Fruit fly (Drosophila melanogaster) ovary, adult (tissue): ENCODE data around the gene mip130.

Source experiments
- CG17801 ChIP-seq: fragments of 200-800 bp; optimal IDR thresholded peaks from 2 replicates; lab custom pipeline; 2019; ENCODE audit warnings: missing biosample characterization, mild to moderate bottlenecking, missing genetic modification characterization, moderate library complexity; ENCODE audit not compliant: partially characterized antibody

The mip130 gene

dm6 chrX:1907727-1908264, at the start of gene mip130:
TSS of gene mip130 (plus strand) at chrX:1908239.
- peak; percentile 39 for TF ChIP-seq CG17801 (GFP tag; lab: Kevin White, UChicago)

dm6 chrX:1858867-1859266, 49.2 kb upstream of the mip130 start, which contains the start of gene Lamtor5:
TSS of gene Lamtor5 (minus strand) at chrX:1858971.
- TF ChIP-seq CG17801 (GFP tag; lab: Kevin White, UChicago), result peak; percentile 62

dm6 chrX:1861620-1862184, 46.3 kb upstream of the mip130 start, which contains the start of gene deltaCOP:
TSS of gene deltaCOP (minus strand) at chrX:1861790.
- peak; percentile 82 for TF ChIP-seq CG17801 (GFP tag; lab: Kevin White, UChicago)

DNA sequence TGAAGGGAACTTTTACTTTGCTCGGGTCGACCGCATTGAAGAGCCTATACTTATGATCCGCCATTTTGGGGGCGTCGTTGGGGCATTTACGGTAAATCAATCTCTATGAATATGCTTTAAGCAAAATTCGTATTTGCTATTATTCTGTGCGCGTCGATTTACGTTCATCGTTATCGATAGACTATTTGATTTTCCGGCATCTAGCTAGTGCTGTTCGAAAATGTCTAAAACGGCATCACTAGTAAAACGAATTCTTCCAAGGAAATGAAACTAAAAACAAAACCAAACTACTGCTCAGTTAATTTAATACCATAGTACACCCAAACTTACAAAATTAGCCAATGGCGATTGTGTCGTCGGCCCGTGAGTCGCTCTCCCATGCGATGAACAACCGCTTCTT, 42.4 kb upstream of the mip130 start, which contains the start of the genes Gcna and MED18:
TSS of gene Gcna (minus strand) at position 163 of the 400 bp plus-strand sequence.
TSS of gene MED18 (plus strand) at position 237 of the 400 bp plus-strand sequence.
- no peak for TF ChIP-seq CG17801 (GFP tag; lab: Kevin White, UChicago)

DNA sequence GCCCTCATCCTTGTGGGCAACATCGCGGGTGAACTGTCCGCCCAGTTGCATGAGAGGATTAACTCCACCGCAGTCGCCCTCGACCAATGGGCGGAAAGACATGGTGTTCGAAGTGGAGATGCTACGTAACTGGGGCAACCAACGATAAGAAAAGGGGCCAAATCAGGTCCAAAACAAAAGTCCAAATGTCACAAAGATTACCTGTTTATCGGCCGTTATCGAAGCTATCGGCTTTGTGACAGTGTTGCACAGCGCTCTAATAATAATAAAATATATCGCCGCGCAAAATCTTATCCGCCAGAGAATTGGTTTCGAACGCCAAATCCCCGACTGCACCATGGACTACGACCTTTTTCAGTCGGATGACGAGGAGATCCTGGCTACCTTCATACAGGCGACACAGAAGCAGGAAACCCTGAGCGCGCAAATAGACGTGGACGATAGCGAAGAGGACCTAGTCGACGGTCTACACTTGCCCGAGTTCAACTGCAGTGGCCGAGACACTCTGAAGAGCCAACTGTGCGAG, 39.4 kb upstream of the mip130 start, which contains the start of the genes CG14803 and Pex5:
TSS of gene CG14803 (plus strand) at position 285 of the 526 bp plus-strand sequence.
TSS of gene Pex5 (minus strand) at position 476 of the 526 bp plus-strand sequence.
- TF ChIP-seq CG17801 (GFP tag; lab: Kevin White, UChicago), result peak; percentile 26

DNA sequence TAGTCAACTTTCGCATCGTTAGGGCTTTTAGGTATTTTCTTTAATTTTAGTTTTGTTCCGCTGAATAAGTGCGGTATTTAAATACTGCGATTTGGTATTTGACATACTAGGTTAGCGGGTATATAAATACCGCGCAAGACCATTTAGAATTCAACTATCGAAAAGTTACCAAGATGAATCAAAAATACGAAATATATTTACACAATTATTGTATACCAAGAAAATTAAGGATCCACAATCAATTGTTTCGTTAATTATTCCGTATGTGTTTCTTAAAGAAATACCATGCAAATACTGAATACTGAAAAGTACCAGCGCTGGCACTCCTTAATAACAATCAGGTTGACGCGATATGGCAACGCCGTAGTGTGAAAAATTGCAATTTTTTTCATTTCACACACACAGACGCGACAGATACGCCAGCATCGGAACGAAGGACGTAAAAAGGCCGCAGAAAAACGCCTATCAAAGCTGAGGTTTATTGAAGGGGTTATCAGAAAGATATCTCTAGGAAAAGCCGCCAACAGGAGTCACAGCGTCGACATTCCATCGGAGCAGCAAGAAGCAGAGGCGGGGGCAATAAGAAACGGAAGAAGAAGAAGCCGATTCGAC, 34.4 kb upstream of the mip130 start, which contains the start of the genes Pgam5 and Vps26:
TSS of gene Pgam5 (minus strand) at position 51 of the 612 bp plus-strand sequence.
TSS of gene Vps26 (plus strand) at position 339 of the 612 bp plus-strand sequence.
- TF ChIP-seq CG17801 (GFP tag; lab: Kevin White, UChicago), result no peak

dm6 chrX:1877107-1877736, 30.8 kb upstream of the mip130 start, which contains the start of the genes CG14817 and CG14805:
TSS of gene CG14817 (minus strand) at chrX:1877270.
TSS of gene CG14805 (plus strand) at chrX:1877317.
- peak; percentile 93 for TF ChIP-seq CG17801 (GFP tag; lab: Kevin White, UChicago)

dm6 chrX:1879606-1880110, 28.4 kb upstream of the mip130 start, which contains the start of gene CG14818:
TSS of gene CG14818 (minus strand) at chrX:1879774.
- peak; percentile 61 for TF ChIP-seq CG17801 (GFP tag; lab: Kevin White, UChicago)

dm6 chrX:1880139-1880556, 27.9 kb upstream of the mip130 start, which contains the start of gene Coa8:
TSS of gene Coa8 (plus strand) at chrX:1880282.
- peak; percentile 57 for TF ChIP-seq CG17801 (GFP tag; lab: Kevin White, UChicago)

- TF ChIP-seq CG17801 (GFP tag; lab: Kevin White, UChicago), result no peak
Observed at dm6 chrX:1880779-1881178, 27.3 kb upstream of the mip130 start.

DNA sequence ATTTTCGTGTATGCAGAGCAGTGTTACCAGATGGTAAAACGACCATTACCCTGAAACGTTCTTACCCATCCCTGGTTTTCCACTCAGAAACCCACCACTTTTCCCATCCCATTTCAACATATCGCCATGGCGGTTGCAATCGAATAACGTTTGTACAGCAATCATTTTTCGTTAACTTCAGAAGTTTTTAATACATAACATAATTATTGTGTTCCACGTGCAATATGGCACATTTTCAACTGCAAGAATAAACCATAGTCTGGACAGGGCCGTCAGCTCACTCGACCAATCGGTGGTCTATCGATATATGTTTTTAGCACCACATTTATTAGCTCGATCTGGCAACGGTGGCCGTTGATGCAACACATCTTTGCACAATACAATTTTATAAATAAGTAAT, 18.1 kb upstream of the mip130 start, which contains the start of the genes trr and mRpL16:
TSS of gene trr (minus strand) at position 25 of the 400 bp plus-strand sequence.
TSS of gene mRpL16 (plus strand) at position 331 of the 400 bp plus-strand sequence.
- peak; percentile 83 for TF ChIP-seq CG17801 (GFP tag; lab: Kevin White, UChicago)

DNA sequence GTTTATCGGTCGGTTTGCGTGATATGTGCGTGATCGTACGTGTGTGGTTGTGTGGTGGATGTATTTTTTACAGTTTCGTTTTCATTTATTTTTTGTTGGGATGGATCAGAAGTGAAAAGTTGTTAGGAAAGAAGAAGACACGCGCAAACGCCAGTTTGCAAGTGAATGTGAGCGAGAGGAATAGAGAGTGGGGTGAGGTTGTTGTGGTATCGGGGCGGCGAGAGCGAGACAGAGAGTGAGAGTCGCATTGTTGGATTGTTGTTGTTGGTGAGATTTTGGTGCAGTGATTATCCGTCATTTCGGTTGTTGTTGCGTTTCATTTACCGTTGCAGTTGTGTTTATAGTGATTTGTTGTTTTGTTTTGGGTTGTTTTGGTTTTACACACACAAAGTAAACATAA, 14.5 kb upstream of the mip130 start:
- TF ChIP-seq CG17801 (GFP tag; lab: Kevin White, UChicago), result no peak

- no peak for TF ChIP-seq CG17801 (GFP tag; lab: Kevin White, UChicago)
Observed at dm6 chrX:1897384-1897783, 10.7 kb upstream of the mip130 start.
